Fruit fly (Drosophila melanogaster): Measurements from ENCODE around the gene CG4572.
A peak's percentile ranks its signal among the peaks of the same experiment; 100 is the strongest.

The CG4572 gene

dm6 chr3R:19892046-19892445 lies 27.9 kb upstream of the CG4572 start:
- TF ChIP-seq danr (GFP tag; IDR thresholded peaks at IDR 0.05) (no peak), CG17186 (GFP tag; optimal IDR thresholded peaks at IDR 0.05) (no peak), Fer3 (tag; optimal IDR thresholded peaks at IDR 0.05) (peak; percentile 66), Dfd (GFP tag; optimal IDR thresholded peaks at IDR 0.05) (no peak), mam (GFP tag; optimal IDR thresholded peaks at IDR 0.05) (peak; percentile 78), Dp (GFP tag; optimal IDR thresholded peaks at IDR 0.05) (no peak), Mrtf (GFP tag; IDR thresholded peaks at IDR 0.05) (0 out of 3 replicates have a peak, but pooled peaks have one; percentile 60), schlank (tag; optimal IDR thresholded peaks at IDR 0.05) (peak; percentile 27), CG2678 (tag; optimal IDR thresholded peaks at IDR 0.05) (no peak), CG1233 (GFP tag; optimal IDR thresholded peaks at IDR 0.05) (peak; percentile 46), CG31441 (GFP tag; IDR thresholded peaks at IDR 0.05) (peak; percentile 77), btn (GFP tag; optimal IDR thresholded peaks at IDR 0.05) (peak; percentile 51), gcm2 (GFP tag; optimal IDR thresholded peaks at IDR 0.05) (peak; percentile 32), CG17568 (GFP tag; optimal IDR thresholded peaks at IDR 0.05) (peak; percentile 59), CG34422 (GFP tag; IDR thresholded peaks at IDR 0.05) (peak; percentile 83), ewg (GFP tag; optimal IDR thresholded peaks at IDR 0.05) (no peak), CG10366 (GFP tag; IDR thresholded peaks at IDR 0.05) (peak; percentile 53), CoRest (tag; optimal IDR thresholded peaks at IDR 0.05) (peak; percentile 71), CG6689 (GFP tag; IDR thresholded peaks at IDR 0.05) (peak; percentile 81), bbx (GFP tag; IDR thresholded peaks at IDR 0.05; ENCODE audit: partially characterized antibody) (peak; percentile 44; the same call in 1 of the 2 replicates), ci (GFP tag; IDR thresholded peaks at IDR 0.05) (peak; percentile 81), CG3995 (GFP tag; optimal IDR thresholded peaks at IDR 0.05) (no peak), CG9727 (GFP tag; optimal IDR thresholded peaks at IDR 0.05) (peak; percentile 62), CG3407 (GFP tag; optimal IDR thresholded peaks at IDR 0.05) (peak; percentile 17), CG31224 (GFP tag; IDR thresholded peaks at IDR 0.05) (0 out of 2 replicates have a peak, but pooled peaks have one; percentile 33), pita (GFP tag; optimal IDR thresholded peaks at IDR 0.05) (no peak), CG11560 (tag; IDR thresholded peaks at IDR 0.05) (peak; percentile 55; the same call in 2 of the 3 replicates), zfh1 (GFP tag; IDR thresholded peaks at IDR 0.05) (peak; percentile 82), Ptx1 (GFP tag; IDR thresholded peaks at IDR 0.05) (peak; percentile 87), H2.0 (GFP tag; IDR thresholded peaks at IDR 0.05) (peak; percentile 63; the same call in 1 of the 2 replicates), cg (GFP tag; optimal IDR thresholded peaks at IDR 0.05) (no peak), CG8924 (tag; optimal IDR thresholded peaks at IDR 0.05) (no peak), CG18619 (GFP tag; optimal IDR thresholded peaks at IDR 0.05) (peak; percentile 39), CG2712 (tag; optimal IDR thresholded peaks at IDR 0.05) (peak; percentile 77), Meics (GFP tag; optimal IDR thresholded peaks at IDR 0.05) (peak; percentile 71), Side (GFP tag; optimal IDR thresholded peaks at IDR 0.05) (peak; percentile 76), tap (tag; optimal IDR thresholded peaks at IDR 0.05) (peak; percentile 71), B-H1 (GFP tag; IDR thresholded peaks at IDR 0.05) (peak; percentile 54), psq (GFP tag; optimal IDR thresholded peaks at IDR 0.05) (no peak), crp (GFP tag; optimal IDR thresholded peaks at IDR 0.05) (no peak), CG16863 (GFP tag; optimal IDR thresholded peaks at IDR 0.05) (peak; percentile 66), Dref (GFP tag; IDR thresholded peaks at IDR 0.05) (no peak), CG15479 (GFP tag; optimal IDR thresholded peaks at IDR 0.05) (no peak), Scr (GFP tag; IDR thresholded peaks at IDR 0.05; ENCODE audit: partially characterized antibody) (0 out of 2 replicates have a peak, but pooled peaks have one; percentile 25), toy (GFP tag; IDR thresholded peaks at IDR 0.05) (0 out of 2 replicates have a peak, but pooled peaks have one; percentile 8), dan (GFP tag; IDR thresholded peaks at IDR 0.05) (no peak), nmo (GFP tag; optimal IDR thresholded peaks at IDR 0.05) (peak; percentile 76), prd (optimal IDR thresholded peaks at IDR 0.05) (no peak), prd (GFP tag; IDR thresholded peaks at IDR 0.05) (peak; percentile 84), Taf1 (GFP tag; IDR thresholded peaks at IDR 0.05) (no peak; the same call in 1 of the 2 replicates), pum (GFP tag; optimal IDR thresholded peaks at IDR 0.05) (peak; percentile 71)
